Fruit fly (Drosophila melanogaster): ENCODE data around the gene tweek.
A peak's percentile ranks its signal among the peaks of the same experiment; 100 is the strongest.

- TF ChIP-seq tj (GFP tag; optimal IDR thresholded peaks at IDR 0.05) (peak; percentile 24), CG12768 (GFP tag; optimal IDR thresholded peaks at IDR 0.05) (peak; percentile 49)
These were observed 1.8 kb upstream of the tweek start for dm6 chr2L:16886459-16886858.

Measured in whole organism, adult.